Fruit fly (Drosophila melanogaster) whole organism, embryonic: Measurements from ENCODE around the gene gce.

ENCODE experiments used
- ATbp ChIP-seq: fragments of 200-800 bp; sonication (Bioruptor generic); optimal IDR thresholded peaks from 2 replicates; lab custom pipeline; 2017; ENCODE audit warnings: missing biosample characterization, mild to moderate bottlenecking, missing genetic modification characterization, missing genetic modification reagents
- Aef1 ChIP-seq: fragments of 200-800 bp; sonication (Bioruptor generic); IDR thresholded peaks from 3 replicates; pipeline ENCODE4 v1.3.6; 2022; ENCODE audit warnings: missing biosample characterization, missing genetic modification characterization
- B-H1 ChIP-seq: fragments of 200-800 bp; sonication (Bioruptor generic); IDR thresholded peaks from 3 replicates; pipeline ENCODE4 v1.3.6; 2022; ENCODE audit warnings: missing biosample characterization, missing genetic modification characterization
- BtbVII ChIP-seq: fragments of 200-800 bp; sonication (Bioruptor generic); optimal IDR thresholded peaks from 3 replicates; lab custom pipeline; 2017; ENCODE audit warnings: missing biosample characterization, mild to moderate bottlenecking, missing genetic modification characterization
- CG10209 ChIP-seq: fragments of 200-800 bp; sonication (Bioruptor generic); optimal IDR thresholded peaks from 3 replicates; lab custom pipeline; 2017; ENCODE audit warnings: missing biosample characterization, mild to moderate bottlenecking, missing genetic modification characterization, missing genetic modification reagents
- CG10431 ChIP-seq: fragments of 200-800 bp; sonication (Bioruptor generic); optimal IDR thresholded peaks from 3 replicates; lab custom pipeline; 2018; ENCODE audit warnings: missing biosample characterization, mild to moderate bottlenecking, missing genetic modification characterization
- CG12942 ChIP-seq: fragments of 200-800 bp; sonication (Bioruptor generic); optimal IDR thresholded peaks from 3 replicates; lab custom pipeline; 2016; ENCODE audit warnings: missing biosample characterization, missing genetic modification characterization
- CG13296 ChIP-seq: fragments of 200-800 bp; sonication (Bioruptor generic); optimal IDR thresholded peaks from 3 replicates; lab custom pipeline; 2018; ENCODE audit warnings: missing biosample characterization, mild to moderate bottlenecking, missing genetic modification characterization
- CG14965 ChIP-seq: fragments of 200-800 bp; sonication (Bioruptor generic); optimal IDR thresholded peaks from 2 replicates; lab custom pipeline; 2016; ENCODE audit warnings: missing biosample characterization, missing genetic modification characterization, borderline replicate concordance
- CG1529 ChIP-seq: fragments of 200-800 bp; sonication (Bioruptor generic); optimal IDR thresholded peaks from 3 replicates; lab custom pipeline; 2018; ENCODE audit warnings: missing biosample characterization, missing genetic modification characterization
- CG1602 ChIP-seq: fragments of 200-800 bp; sonication (Bioruptor generic); optimal IDR thresholded peaks from 3 replicates; lab custom pipeline; 2016; ENCODE audit warnings: missing biosample characterization, missing genetic modification characterization
- CG2120 ChIP-seq: fragments of 200-800 bp; sonication (Bioruptor generic); optimal IDR thresholded peaks from 3 replicates; lab custom pipeline; 2016; ENCODE audit warnings: missing biosample characterization, missing genetic modification characterization
- CG2129 ChIP-seq: fragments of 200-800 bp; sonication (Bioruptor generic); IDR thresholded peaks from 2 replicates; pipeline ENCODE4 v1.3.6; 2022; ENCODE audit warnings: missing biosample characterization, missing genetic modification characterization; ENCODE audit not compliant: partially characterized antibody
- CG31388 ChIP-seq: fragments of 200-800 bp; sonication (Bioruptor generic); optimal IDR thresholded peaks from 2 replicates; lab custom pipeline; 2016; ENCODE audit warnings: missing biosample characterization, missing genetic modification characterization
- CG33213 ChIP-seq: fragments of 200-800 bp; sonication (Bioruptor generic); optimal IDR thresholded peaks from 3 replicates; lab custom pipeline; 2016; ENCODE audit warnings: missing biosample characterization, missing genetic modification characterization
- CG3838 ChIP-seq: fragments of 200-800 bp; sonication (Bioruptor generic); optimal IDR thresholded peaks from 3 replicates; lab custom pipeline; 2016; ENCODE audit warnings: missing biosample characterization, missing genetic modification characterization
- CG43689 ChIP-seq: fragments of 200-800 bp; sonication (Bioruptor generic); IDR thresholded peaks from 2 replicates; pipeline ENCODE4 v1.3.6; 2022; ENCODE audit warnings: missing biosample characterization, missing genetic modification characterization
- CG4707 ChIP-seq: fragments of 200-800 bp; sonication (Bioruptor generic); optimal IDR thresholded peaks from 2 replicates; lab custom pipeline; 2018; ENCODE audit warnings: missing biosample characterization, mild to moderate bottlenecking, missing genetic modification characterization, moderate library complexity
- CG6175 ChIP-seq: fragments of 200-800 bp; sonication (Bioruptor generic); IDR thresholded peaks from 3 replicates; pipeline ENCODE4 v1.3.6; 2022; ENCODE audit warnings: missing biosample characterization, missing genetic modification characterization
- CG7745 ChIP-seq: fragments of 200-800 bp; sonication (Bioruptor generic); optimal IDR thresholded peaks from 2 replicates; lab custom pipeline; 2018; ENCODE audit warnings: missing biosample characterization, mild to moderate bottlenecking, missing genetic modification characterization, moderate library complexity
- CG7786 ChIP-seq: fragments of 200-800 bp; sonication (Bioruptor generic); optimal IDR thresholded peaks from 2 replicates; lab custom pipeline; 2016; ENCODE audit warnings: missing biosample characterization, missing genetic modification characterization
- CG8281 ChIP-seq: fragments of 200-800 bp; sonication (Bioruptor generic); optimal IDR thresholded peaks from 2 replicates; lab custom pipeline; 2018; ENCODE audit warnings: missing biosample characterization, mild to moderate bottlenecking, missing genetic modification characterization, moderate library complexity
- CG9609 ChIP-seq: fragments of 200-800 bp; sonication (Bioruptor generic); optimal IDR thresholded peaks from 3 replicates; lab custom pipeline; 2016; ENCODE audit warnings: missing biosample characterization, missing genetic modification characterization
- CG9727 ChIP-seq: fragments of 200-800 bp; sonication (Bioruptor generic); optimal IDR thresholded peaks from 3 replicates; lab custom pipeline; 2017; ENCODE audit warnings: missing biosample characterization, mild to moderate bottlenecking, missing genetic modification characterization
- Chrac-16 ChIP-seq: fragments of 200-800 bp; sonication (Bioruptor generic); optimal IDR thresholded peaks from 3 replicates; lab custom pipeline; 2016; ENCODE audit warnings: missing biosample characterization, missing genetic modification characterization
- Ets97D ChIP-seq: fragments of 200-800 bp; sonication (Bioruptor generic); optimal IDR thresholded peaks from 3 replicates; lab custom pipeline; 2016; ENCODE audit warnings: missing biosample characterization, missing genetic modification characterization
- Fer3 ChIP-seq: fragments of 200-800 bp; sonication (Bioruptor generic); optimal IDR thresholded peaks from 2 replicates; lab custom pipeline; 2018; ENCODE audit warnings: missing biosample characterization, mild to moderate bottlenecking, missing genetic modification characterization, moderate library complexity
- HLH4C ChIP-seq: fragments of 200-800 bp; sonication (Bioruptor generic); IDR thresholded peaks from 3 replicates; pipeline ENCODE4 v1.3.6; 2022; ENCODE audit warnings: missing biosample characterization, missing genetic modification characterization; ENCODE audit not compliant: partially characterized antibody
- Hr39 ChIP-seq: fragments of >200 bp; optimal IDR thresholded peaks from 2 replicates; lab custom pipeline; 2017
- MBD-R2 ChIP-seq: fragments of 200-800 bp; sonication (Bioruptor generic); IDR thresholded peaks from 2 replicates; pipeline ENCODE4 v1.3.6; 2022; ENCODE audit warnings: missing biosample characterization, missing genetic modification characterization
- NC2β ChIP-seq: fragments of 200-800 bp; sonication (Bioruptor generic); optimal IDR thresholded peaks from 2 replicates; lab custom pipeline; 2016; ENCODE audit warnings: missing biosample characterization, missing genetic modification characterization
- Ptx1 ChIP-seq: fragments of 200-800 bp; sonication (Bioruptor generic); IDR thresholded peaks from 2 replicates; pipeline ENCODE4 v1.3.6; 2022; ENCODE audit warnings: missing biosample characterization, missing genetic modification characterization
- TFAM ChIP-seq: fragments of 200-800 bp; sonication (Bioruptor generic); optimal IDR thresholded peaks from 2 replicates; lab custom pipeline; 2017; ENCODE audit warnings: missing biosample characterization, missing genetic modification characterization, inconsistent platforms
- Vsx1 ChIP-seq: fragments of 200-800 bp; sonication (Bioruptor generic); optimal IDR thresholded peaks from 2 replicates; lab custom pipeline; 2017; ENCODE audit warnings: missing biosample characterization, mild to moderate bottlenecking, missing genetic modification characterization, missing genetic modification reagents
- ab ChIP-seq: fragments of 200-800 bp; sonication (Bioruptor generic); optimal IDR thresholded peaks from 2 replicates; lab custom pipeline; 2016; ENCODE audit warnings: missing biosample characterization, missing genetic modification characterization
- bcd ChIP-seq: fragments of 200-800 bp; sonication (Bioruptor generic); optimal IDR thresholded peaks from 2 replicates; lab custom pipeline; 2017; ENCODE audit warnings: missing biosample characterization, mild to moderate bottlenecking, missing genetic modification characterization
- corto ChIP-seq: fragments of 200-800 bp; sonication (Bioruptor generic); optimal IDR thresholded peaks from 2 replicates; lab custom pipeline; 2016; ENCODE audit warnings: missing biosample characterization, mild to moderate bottlenecking, missing genetic modification characterization, moderate library complexity
- dimm ChIP-seq: fragments of 200-800 bp; sonication (Bioruptor generic); IDR thresholded peaks from 2 replicates; pipeline ENCODE4 v1.3.6; 2022; ENCODE audit warnings: missing biosample characterization, missing genetic modification characterization
- gce ChIP-seq: fragments of 200-800 bp; sonication (Bioruptor generic); IDR thresholded peaks from 3 replicates; pipeline ENCODE4 v1.3.6; 2022; ENCODE audit warnings: missing biosample characterization, missing genetic modification characterization
- gfzf ChIP-seq: fragments of 200-800 bp; sonication (Bioruptor generic); optimal IDR thresholded peaks from 2 replicates; lab custom pipeline; 2016; ENCODE audit warnings: missing biosample characterization, mild to moderate bottlenecking, missing genetic modification characterization, moderate library complexity
- hkb ChIP-seq, 2 experiments: fragments of 200-800 bp in 1 of 2; fragments of >200 bp in 1 of 2; sonication (Bioruptor generic) in 1 of 2; IDR thresholded peaks in 1 of 2; optimal IDR thresholded peaks in 1 of 2; 2 replicates each; pipeline versions ENCODE4 v1.3.6 to Lab custom; 2017 to 2022; ENCODE audit warnings: missing biosample characterization in 1 of 2, missing genetic modification characterization in 1 of 2
- klu ChIP-seq: fragments of 200-800 bp; sonication (Bioruptor generic); IDR thresholded peaks from 2 replicates; pipeline ENCODE4 v1.3.6; 2022; ENCODE audit warnings: missing biosample characterization, missing genetic modification characterization
- lab ChIP-seq: fragments of 200-800 bp; sonication (Bioruptor generic); optimal IDR thresholded peaks from 3 replicates; lab custom pipeline; 2017; ENCODE audit warnings: missing biosample characterization, missing genetic modification characterization, mild to moderate bottlenecking, moderate library complexity, missing genetic modification reagents
- lmd ChIP-seq: fragments of 200-800 bp; sonication (Bioruptor generic); IDR thresholded peaks from 2 replicates; pipeline ENCODE4 v1.3.6; 2022; ENCODE audit warnings: missing biosample characterization, missing genetic modification characterization
- mirr ChIP-seq: fragments of 200-800 bp; sonication (Bioruptor generic); optimal IDR thresholded peaks from 3 replicates; lab custom pipeline; 2018; ENCODE audit warnings: missing biosample characterization, mild to moderate bottlenecking, missing genetic modification characterization
- nom ChIP-seq: fragments of 200-800 bp; sonication (Bioruptor generic); optimal IDR thresholded peaks from 2 replicates; lab custom pipeline; 2017; ENCODE audit warnings: missing biosample characterization, missing genetic modification characterization, mild to moderate bottlenecking, moderate library complexity, missing genetic modification reagents
- otp ChIP-seq: fragments of 200-800 bp; sonication (Bioruptor generic); IDR thresholded peaks from 3 replicates; pipeline ENCODE4, ENCODE4 v1.3.6; 2022; ENCODE audit warnings: missing biosample characterization, missing genetic modification characterization
- sd ChIP-seq: fragments of 200-800 bp; sonication (Bioruptor generic); optimal IDR thresholded peaks from 3 replicates; lab custom pipeline; 2018; ENCODE audit warnings: missing biosample characterization, mild to moderate bottlenecking, missing genetic modification characterization, moderate library complexity
- sisA ChIP-seq: fragments of 200-800 bp; sonication (Bioruptor generic); IDR thresholded peaks from 2 replicates; pipeline ENCODE4 v1.3.6; 2022; ENCODE audit warnings: missing biosample characterization, missing genetic modification characterization
- tin ChIP-seq: fragments of 200-800 bp; sonication (Bioruptor generic); optimal IDR thresholded peaks from 3 replicates; lab custom pipeline; 2016; ENCODE audit warnings: missing biosample characterization, missing genetic modification characterization

gce gene

DNA sequence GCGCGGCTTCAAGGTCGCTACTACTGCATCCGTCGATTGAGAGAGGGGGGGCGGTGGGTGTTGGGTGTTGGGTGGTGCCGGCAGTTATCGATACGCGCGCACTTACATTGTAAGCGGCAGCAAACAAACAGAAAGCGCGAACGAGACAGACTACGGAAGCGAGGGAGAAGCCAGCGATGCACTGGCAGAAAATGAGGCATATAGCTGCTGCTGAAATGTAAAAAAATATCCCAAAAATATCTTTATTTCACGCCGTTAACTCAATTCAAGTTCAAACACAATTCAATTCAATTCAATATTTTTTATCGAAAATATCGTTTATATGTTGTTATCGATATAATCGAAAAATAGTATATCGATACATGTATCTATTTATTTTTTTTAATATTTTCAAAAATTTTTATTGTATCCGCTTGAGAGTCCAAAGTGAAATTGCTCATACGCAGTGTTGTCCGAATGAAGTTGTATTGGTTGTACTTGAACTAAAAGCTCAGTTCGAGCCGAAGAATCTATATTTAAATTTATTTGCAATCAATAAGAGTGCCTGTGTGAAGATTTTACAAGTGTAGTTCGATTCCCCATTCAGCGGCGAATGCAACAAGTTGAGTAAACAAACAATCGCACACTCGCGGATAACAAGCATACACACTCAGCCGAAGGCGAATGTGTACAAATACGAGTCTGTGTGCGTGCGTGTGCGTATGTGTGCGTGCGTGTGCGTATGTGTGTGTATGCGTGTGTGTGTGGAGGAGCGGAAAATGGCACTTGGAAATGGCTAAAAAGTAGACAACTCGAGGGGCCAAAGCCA, 14.7 kb downstream of the gce start (continued):
- TF ChIP-seq CG9609 (GFP tag; lab: Kevin White, UChicago) = no peak
- TF ChIP-seq dimm = no peak
- TF ChIP-seq ATbp (GFP tag; lab: Kevin White, UChicago) = peak; percentile 14
- peak; percentile 43 for TF ChIP-seq bcd (GFP tag; lab: Kevin White, UChicago)
- 0 out of 2 replicates have a peak, but pooled peaks have one; percentile 19 for TF ChIP-seq Ptx1 (GFP tag; lab: Robert Waterston, UW)
- no peak for TF ChIP-seq CG2120
- no peak for TF ChIP-seq Vsx1 (GFP tag; lab: Kevin White, UChicago)
- no peak for TF ChIP-seq BtbVII (GFP tag; lab: Kevin White, UChicago)
- no peak for TF ChIP-seq CG4707 (GFP tag; lab: Kevin White, UChicago)
- no peak for TF ChIP-seq hkb (optimal IDR thresholded peaks at IDR 0.05; lab: Kevin White, UChicago)
- TF ChIP-seq hkb (GFP tag; IDR thresholded peaks at IDR 0.05; lab: Robert Waterston, UW) = no peak
- no peak for TF ChIP-seq nom (GFP tag; lab: Kevin White, UChicago)
- TF ChIP-seq CG33213 (GFP tag; lab: Kevin White, UChicago) = no peak
- peak; percentile 86; the same call in 2 of the 3 replicates for TF ChIP-seq gce
- no peak for TF ChIP-seq CG43689
- TF ChIP-seq NC2β (GFP tag; lab: Kevin White, UChicago) = no peak
- TF ChIP-seq sd (tag; lab: Kevin White, UChicago) = no peak
- no peak for TF ChIP-seq gfzf (GFP tag; lab: Kevin White, UChicago)
- no peak for TF ChIP-seq CG7745 (tag; lab: Kevin White, UChicago)
- TF ChIP-seq CG1529 (GFP tag; lab: Kevin White, UChicago) = no peak
- TF ChIP-seq CG10209 (GFP tag; lab: Kevin White, UChicago) = peak; percentile 12
- no peak for TF ChIP-seq ab (GFP tag; lab: Kevin White, UChicago)
- TF ChIP-seq CG31388 (GFP tag; lab: Kevin White, UChicago) = no peak
- TF ChIP-seq mirr (GFP tag; lab: Kevin White, UChicago) = no peak
- TF ChIP-seq CG7786 (GFP tag; lab: Kevin White, UChicago) = no peak
- peak; percentile 38 for TF ChIP-seq lmd (GFP tag; lab: Robert Waterston, UW)
- TF ChIP-seq CG14965 (GFP tag; lab: Kevin White, UChicago) = no peak
- TF ChIP-seq Hr39 (lab: Kevin White, UChicago) = peak; percentile 99
- no peak for TF ChIP-seq Ets97D (GFP tag; lab: Kevin White, UChicago)
- TF ChIP-seq corto (GFP tag; lab: Kevin White, UChicago) = no peak
- no peak for TF ChIP-seq CG10431
- TF ChIP-seq lab (GFP tag; lab: Kevin White, UChicago) = no peak
- TF ChIP-seq sisA = no peak
- no peak for TF ChIP-seq CG2129 (GFP tag; lab: Robert Waterston, UW)
- no peak for TF ChIP-seq otp (GFP tag; lab: Robert Waterston, UW)
- no peak for TF ChIP-seq CG13296 (GFP tag; lab: Kevin White, UChicago)
- TF ChIP-seq MBD-R2 (GFP tag; lab: Robert Waterston, UW) = no peak
- TF ChIP-seq klu (GFP tag; lab: Robert Waterston, UW) = no peak
- TF ChIP-seq Aef1 (GFP tag; lab: Robert Waterston, UW) = no peak
- TF ChIP-seq Fer3 (tag; lab: Kevin White, UChicago) = no peak
- no peak for TF ChIP-seq CG8281 (tag; lab: Kevin White, UChicago)
- no peak for TF ChIP-seq Chrac-16
- TF ChIP-seq tin = no peak
- TF ChIP-seq CG6175 (GFP tag; lab: Robert Waterston, UW) = no peak
- TF ChIP-seq B-H1 (GFP tag; lab: Robert Waterston, UW) = no peak
- no peak for TF ChIP-seq HLH4C (GFP tag; lab: Robert Waterston, UW)
- no peak for TF ChIP-seq CG9727 (GFP tag; lab: Kevin White, UChicago)
- no peak for TF ChIP-seq CG1602 (GFP tag; lab: Kevin White, UChicago)
- TF ChIP-seq TFAM = no peak
- no peak for TF ChIP-seq CG3838 (GFP tag; lab: Kevin White, UChicago)
- TF ChIP-seq CG12942 (GFP tag; lab: Kevin White, UChicago) = no peak
